Fruit fly (Drosophila melanogaster) whole organism, embryonic: Measurements from ENCODE around the gene Sfp33A3.

Experiments
- B-H1 ChIP-seq: fragments of 200-800 bp; sonication (Bioruptor generic); IDR thresholded peaks from 3 replicates; pipeline ENCODE4 v1.3.6; 2022; ENCODE audit warnings: missing biosample characterization, missing genetic modification characterization
- Bgb ChIP-seq: fragments of 200-800 bp; sonication (Bioruptor generic); IDR thresholded peaks from 2 replicates; pipeline ENCODE4 v1.3.6; 2022; ENCODE audit warnings: missing biosample characterization, missing genetic modification characterization; ENCODE audit not compliant: partially characterized antibody
- CG10366 ChIP-seq: fragments of 200-800 bp; sonication (Bioruptor generic); IDR thresholded peaks from 2 replicates; pipeline ENCODE4 v1.3.6; 2022; ENCODE audit warnings: missing biosample characterization, missing genetic modification characterization
- CG10654 ChIP-seq: fragments of 200-800 bp; sonication (Bioruptor generic); optimal IDR thresholded peaks from 2 replicates; lab custom pipeline; 2016; ENCODE audit warnings: missing biosample characterization, missing genetic modification characterization
- CG11695 ChIP-seq: fragments of 200-800 bp; sonication (Bioruptor generic); IDR thresholded peaks from 3 replicates; pipeline ENCODE4 v1.3.6; 2022; ENCODE audit warnings: missing biosample characterization, missing genetic modification characterization
- CG14965 ChIP-seq: fragments of 200-800 bp; sonication (Bioruptor generic); optimal IDR thresholded peaks from 2 replicates; lab custom pipeline; 2016; ENCODE audit warnings: missing biosample characterization, missing genetic modification characterization, borderline replicate concordance
- CG15073 ChIP-seq: fragments of 200-800 bp; sonication (Bioruptor generic); optimal IDR thresholded peaks from 2 replicates; lab custom pipeline; 2016; ENCODE audit warnings: missing biosample characterization, missing genetic modification characterization
- CG15601 ChIP-seq: fragments of 200-800 bp; sonication (Bioruptor generic); optimal IDR thresholded peaks from 3 replicates; lab custom pipeline; 2019; ENCODE audit warnings: missing biosample characterization, mild to moderate bottlenecking, missing genetic modification characterization, moderate library complexity
- CG17385 ChIP-seq: fragments of 200-800 bp; sonication (Bioruptor generic); optimal IDR thresholded peaks from 3 replicates; lab custom pipeline; 2018; ENCODE audit warnings: missing biosample characterization, mild to moderate bottlenecking, missing genetic modification characterization
- CG1792 ChIP-seq: fragments of 200-800 bp; sonication (Bioruptor generic); optimal IDR thresholded peaks from 2 replicates; lab custom pipeline; 2016; ENCODE audit warnings: missing biosample characterization, missing genetic modification characterization
- CG2199 ChIP-seq: fragments of 200-800 bp; sonication (Bioruptor generic); IDR thresholded peaks from 3 replicates; pipeline ENCODE4 v1.3.6; 2022; ENCODE audit warnings: missing biosample characterization, missing genetic modification characterization
- CG34224 ChIP-seq: fragments of 200-800 bp; sonication (Bioruptor generic); IDR thresholded peaks from 3 replicates; pipeline ENCODE4 v1.3.6; 2022; ENCODE audit warnings: missing biosample characterization, missing genetic modification characterization; ENCODE audit not compliant: partially characterized antibody
- CG42726 ChIP-seq: fragments of 200-800 bp; sonication (Bioruptor generic); IDR thresholded peaks from 2 replicates; pipeline ENCODE4 v1.3.6; 2022; ENCODE audit warnings: missing biosample characterization, missing genetic modification characterization; ENCODE audit not compliant: partially characterized antibody
- CG5245 ChIP-seq: fragments of 200-800 bp; sonication (Bioruptor generic); optimal IDR thresholded peaks from 3 replicates; lab custom pipeline; 2016; ENCODE audit warnings: missing biosample characterization, missing genetic modification characterization
- CG7839 ChIP-seq: fragments of 200-800 bp; sonication (Bioruptor generic); optimal IDR thresholded peaks from 3 replicates; lab custom pipeline; 2018; ENCODE audit warnings: missing biosample characterization, mild to moderate bottlenecking, missing genetic modification characterization, moderate library complexity
- CG7963 ChIP-seq: fragments of 200-800 bp; sonication (Bioruptor generic); IDR thresholded peaks from 3 replicates; pipeline ENCODE4 v1.3.6; 2022; ENCODE audit warnings: missing biosample characterization, missing genetic modification characterization; ENCODE audit not compliant: partially characterized antibody
- CG8765 ChIP-seq: fragments of 200-800 bp; sonication (Bioruptor generic); IDR thresholded peaks from 2 replicates; pipeline ENCODE4 v1.3.6; 2022; ENCODE audit warnings: missing biosample characterization, missing genetic modification characterization
- Chrac-16 ChIP-seq: fragments of 200-800 bp; sonication (Bioruptor generic); optimal IDR thresholded peaks from 3 replicates; lab custom pipeline; 2016; ENCODE audit warnings: missing biosample characterization, missing genetic modification characterization
- Dfd ChIP-seq, 2 experiments: fragments of >200 bp; optimal IDR thresholded peaks; 2 replicates each; lab custom pipeline; 2017; ENCODE audit warnings: missing biosample characterization in 2 of 2, missing genetic modification characterization in 2 of 2
- E2f1 ChIP-seq: fragments of 200-800 bp; sonication (Bioruptor generic); IDR thresholded peaks from 2 replicates; pipeline ENCODE4 v1.3.6; 2022; ENCODE audit warnings: missing biosample characterization, missing genetic modification characterization
- Ets97D ChIP-seq: fragments of 200-800 bp; sonication (Bioruptor generic); optimal IDR thresholded peaks from 3 replicates; lab custom pipeline; 2016; ENCODE audit warnings: missing biosample characterization, missing genetic modification characterization
- HLH4C ChIP-seq: fragments of 200-800 bp; sonication (Bioruptor generic); IDR thresholded peaks from 3 replicates; pipeline ENCODE4 v1.3.6; 2022; ENCODE audit warnings: missing biosample characterization, missing genetic modification characterization; ENCODE audit not compliant: partially characterized antibody
- Hmx ChIP-seq: fragments of 200-800 bp; sonication (Bioruptor generic); optimal IDR thresholded peaks from 2 replicates; lab custom pipeline; 2016; ENCODE audit warnings: missing biosample characterization, missing genetic modification characterization
- MBD-R2 ChIP-seq: fragments of 200-800 bp; sonication (Bioruptor generic); IDR thresholded peaks from 2 replicates; pipeline ENCODE4 v1.3.6; 2022; ENCODE audit warnings: missing biosample characterization, missing genetic modification characterization
- Med ChIP-seq: fragments of 200-800 bp; sonication (Bioruptor generic); peaks from one replicate; lab custom pipeline; 2016; ENCODE audit warnings: missing biosample characterization, missing genetic modification characterization, mild to moderate bottlenecking, inconsistent platforms, moderate library complexity
- Rfx ChIP-seq: fragments of 200-800 bp; sonication (Bioruptor generic); IDR thresholded peaks from 2 replicates; pipeline ENCODE4 v1.3.6; 2022; ENCODE audit warnings: missing biosample characterization, missing genetic modification characterization
- Ssrp ChIP-seq: fragments of 200-800 bp; sonication (Bioruptor generic); optimal IDR thresholded peaks from 2 replicates; lab custom pipeline; 2018; ENCODE audit warnings: missing biosample characterization, mild to moderate bottlenecking, missing genetic modification characterization, moderate library complexity
- Taf1 ChIP-seq: fragments of 200-800 bp; sonication (Bioruptor generic); IDR thresholded peaks from 2 replicates; pipeline ENCODE4 v1.3.6; 2022; ENCODE audit warnings: missing biosample characterization, missing genetic modification characterization
- cg ChIP-seq: fragments of 200-800 bp; sonication (Bioruptor generic); optimal IDR thresholded peaks from 3 replicates; lab custom pipeline; 2019; ENCODE audit warnings: missing biosample characterization, mild to moderate bottlenecking, missing genetic modification characterization, moderate library complexity
- chif ChIP-seq, 2 experiments: fragments of 200-800 bp; sonication (Bioruptor generic); optimal IDR thresholded peaks; 3 replicates each; lab custom pipeline; 2016; ENCODE audit warnings: missing biosample characterization in 2 of 2, missing genetic modification characterization in 2 of 2
- chm ChIP-seq: fragments of 200-800 bp; sonication (Bioruptor generic); IDR thresholded peaks from 2 replicates; pipeline ENCODE4 v1.3.6; 2022; ENCODE audit warnings: missing biosample characterization, missing genetic modification characterization
- crc ChIP-seq: fragments of 200-800 bp; sonication (Bioruptor generic); optimal IDR thresholded peaks from 2 replicates; lab custom pipeline; 2016; ENCODE audit warnings: missing biosample characterization, missing genetic modification characterization
- croc ChIP-seq: fragments of 200-800 bp; sonication (Bioruptor generic); conservative IDR thresholded peaks from 3 replicates; pipeline ENCODE4 v1.3.6; 2022; ENCODE audit warnings: missing biosample characterization, missing genetic modification characterization
- crp ChIP-seq, 2 experiments: fragments of 200-800 bp; sonication (Bioruptor generic); optimal IDR thresholded peaks; 2 replicates in 1 of 2; 3 replicates in 1 of 2; lab custom pipeline; 2017; ENCODE audit warnings: missing biosample characterization in 2 of 2, missing genetic modification characterization in 2 of 2, mild to moderate bottlenecking in 1 of 2, moderate library complexity in 1 of 2
- dimm ChIP-seq: fragments of 200-800 bp; sonication (Bioruptor generic); IDR thresholded peaks from 2 replicates; pipeline ENCODE4 v1.3.6; 2022; ENCODE audit warnings: missing biosample characterization, missing genetic modification characterization
- hkb ChIP-seq, 2 experiments: fragments of 200-800 bp in 1 of 2; fragments of >200 bp in 1 of 2; sonication (Bioruptor generic) in 1 of 2; IDR thresholded peaks in 1 of 2; optimal IDR thresholded peaks in 1 of 2; 2 replicates each; pipeline versions ENCODE4 v1.3.6 to Lab custom; 2017 to 2022; ENCODE audit warnings: missing biosample characterization in 1 of 2, missing genetic modification characterization in 1 of 2
- kah ChIP-seq: fragments of 200-800 bp; sonication (Bioruptor generic); optimal IDR thresholded peaks from 2 replicates; lab custom pipeline; 2018; ENCODE audit warnings: missing biosample characterization, mild to moderate bottlenecking, missing genetic modification characterization
- lab ChIP-seq: fragments of 200-800 bp; sonication (Bioruptor generic); optimal IDR thresholded peaks from 3 replicates; lab custom pipeline; 2017; ENCODE audit warnings: missing biosample characterization, missing genetic modification characterization, mild to moderate bottlenecking, moderate library complexity, missing genetic modification reagents
- nau ChIP-seq: fragments of 200-800 bp; sonication (Bioruptor generic); optimal IDR thresholded peaks from 3 replicates; lab custom pipeline; 2017; ENCODE audit warnings: missing biosample characterization, mild to moderate bottlenecking, missing genetic modification characterization, missing genetic modification reagents
- ranshi ChIP-seq: fragments of 200-800 bp; sonication (Bioruptor generic); IDR thresholded peaks from 2 replicates; pipeline ENCODE4 v1.3.6; 2022; ENCODE audit warnings: missing biosample characterization, missing genetic modification characterization
- sd ChIP-seq: fragments of 200-800 bp; sonication (Bioruptor generic); optimal IDR thresholded peaks from 3 replicates; lab custom pipeline; 2018; ENCODE audit warnings: missing biosample characterization, mild to moderate bottlenecking, missing genetic modification characterization, moderate library complexity
- sima ChIP-seq: fragments of 200-800 bp; sonication (Bioruptor generic); optimal IDR thresholded peaks from 2 replicates; lab custom pipeline; 2016; ENCODE audit warnings: missing biosample characterization, missing genetic modification characterization
- stc ChIP-seq: fragments of 200-800 bp; sonication (Bioruptor generic); IDR thresholded peaks from 2 replicates; pipeline ENCODE4 v1.3.6; 2022; ENCODE audit warnings: missing biosample characterization, missing genetic modification characterization
- tgo ChIP-seq: fragments of 200-800 bp; sonication (Bioruptor generic); IDR thresholded peaks from 3 replicates; pipeline ENCODE4 v1.3.6; 2022; ENCODE audit warnings: missing biosample characterization, missing genetic modification characterization
- unpg ChIP-seq: fragments of 200-800 bp; sonication (Bioruptor generic); optimal IDR thresholded peaks from 3 replicates; lab custom pipeline; 2018; ENCODE audit warnings: missing biosample characterization, mild to moderate bottlenecking, missing genetic modification characterization, moderate library complexity
- zen ChIP-seq: fragments of 200-800 bp; sonication (Bioruptor generic); optimal IDR thresholded peaks from 3 replicates; lab custom pipeline; 2018; ENCODE audit warnings: missing biosample characterization, mild to moderate bottlenecking, missing genetic modification characterization, moderate library complexity

Sfp33A3 gene

dm6 chr2L:11797127-11797526 is 42.6 kb upstream of the Sfp33A3 start:
- TF ChIP-seq Dfd (GFP tag; optimal IDR thresholded peaks at IDR 0.05; lab: Kevin White, UChicago) (peak in 1 of 2 experiments; percentile 84), kah (GFP tag; lab: Kevin White, UChicago) (peak; percentile 14), Med (GFP tag; lab: Kevin White, UChicago) (peak; percentile 50), CG1792 (GFP tag; lab: Kevin White, UChicago) (no peak), CG10366 (GFP tag; lab: Robert Waterston, UW) (no peak), CG42726 (0 out of 2 replicates have a peak, but pooled peaks have one; percentile 16)

dm6 chr2L:11804228-11805044 is 35.3 kb upstream of the Sfp33A3 start:
- no peak for TF ChIP-seq chif (GFP tag; optimal IDR thresholded peaks at IDR 0.05; lab: Kevin White, UChicago)
- TF ChIP-seq croc (GFP tag; lab: Robert Waterston, UW) = no peak
- TF ChIP-seq Bgb = no peak
- no peak for TF ChIP-seq crp (GFP tag; optimal IDR thresholded peaks at IDR 0.05; lab: Kevin White, UChicago)
- TF ChIP-seq chm (GFP tag; lab: Robert Waterston, UW) = no peak
- peak; percentile 56 for TF ChIP-seq CG17385 (GFP tag; lab: Kevin White, UChicago)
- no peak for TF ChIP-seq Chrac-16
- TF ChIP-seq CG7963 (GFP tag; lab: Robert Waterston, UW) = no peak
- no peak for TF ChIP-seq ranshi (GFP tag; lab: Robert Waterston, UW)
- no peak for TF ChIP-seq CG10654
- TF ChIP-seq sd (tag; lab: Kevin White, UChicago) = no peak
- TF ChIP-seq stc = no peak
- TF ChIP-seq B-H1 = no peak; the same call in 2 of the 3 replicates
- no peak for TF ChIP-seq CG5245
- no peak for TF ChIP-seq sima (GFP tag; lab: Kevin White, UChicago)
- no peak for TF ChIP-seq MBD-R2
- TF ChIP-seq hkb (optimal IDR thresholded peaks at IDR 0.05; lab: Kevin White, UChicago) = no peak
- TF ChIP-seq hkb (GFP tag; IDR thresholded peaks at IDR 0.05; lab: Robert Waterston, UW) = no peak
- no peak for TF ChIP-seq crc (GFP tag; lab: Kevin White, UChicago)
- TF ChIP-seq dimm (GFP tag; lab: Robert Waterston, UW) = no peak
- TF ChIP-seq CG8765 (GFP tag; lab: Robert Waterston, UW) = no peak
- TF ChIP-seq CG42726 = no peak
- peak; percentile 33 for TF ChIP-seq cg (GFP tag; lab: Kevin White, UChicago)
- TF ChIP-seq Ssrp (tag; lab: Kevin White, UChicago) = no peak
- TF ChIP-seq CG7839 (tag; lab: Kevin White, UChicago) = no peak
- TF ChIP-seq CG1792 (GFP tag; lab: Kevin White, UChicago) = no peak
- no peak for TF ChIP-seq lab (GFP tag; lab: Kevin White, UChicago)
- no peak for TF ChIP-seq CG2199 (GFP tag; lab: Robert Waterston, UW)
- TF ChIP-seq E2f1 (GFP tag; lab: Robert Waterston, UW) = no peak
- TF ChIP-seq CG14965 (GFP tag; lab: Kevin White, UChicago) = no peak
- TF ChIP-seq CG15601 = no peak
- TF ChIP-seq nau = no peak
- TF ChIP-seq Ets97D (GFP tag; lab: Kevin White, UChicago) = no peak
- no peak for TF ChIP-seq tgo (GFP tag; lab: Robert Waterston, UW)
- TF ChIP-seq zen (tag; lab: Kevin White, UChicago) = no peak
- TF ChIP-seq HLH4C = 0 out of 3 replicates have a peak, but pooled peaks have one; percentile 23
- TF ChIP-seq CG15073 = no peak
- TF ChIP-seq Rfx (GFP tag; lab: Robert Waterston, UW) = 0 out of 2 replicates have a peak, but pooled peaks have one; percentile 5
- 0 out of 3 replicates have a peak, but pooled peaks have one; percentile 31 for TF ChIP-seq CG11695
- TF ChIP-seq Taf1 (GFP tag; lab: Robert Waterston, UW) = no peak
- no peak for TF ChIP-seq unpg (GFP tag; lab: Kevin White, UChicago)
- 0 out of 3 replicates have a peak, but pooled peaks have one; percentile 33 for TF ChIP-seq CG34224 (GFP tag; lab: Robert Waterston, UW)
- no peak for TF ChIP-seq Hmx (GFP tag; lab: Kevin White, UChicago)
